ENCODE assay signal across 5 fruit fly cellular contexts in genomic region chr2L:865851-866250, dm6.
TF ChIP-seq lines count a peak whose summit lies in the region.

No protein-coding gene starts in this region.

- TF ChIP-seq CTCF in whole organism, embryonic (GFP tag; optimal IDR thresholded peaks at IDR 0.05; lab: Kevin White, UChicago), result peak; percentile 64

TF ChIP-seq in whole organism, adult, 20 proteins besides CTCF, POLR2A, EP300 and RAD21 (continues in another document):
- TF ChIP-seq CG11617 (GFP tag; optimal IDR thresholded peaks at IDR 0.05; lab: Kevin White, UChicago) (peak; percentile 95), Crg-1 (GFP tag; optimal IDR thresholded peaks at IDR 0.05; lab: Kevin White, UChicago) (peak; percentile 88), bab1 (GFP tag; optimal IDR thresholded peaks at IDR 0.05; lab: Kevin White, UChicago) (peak; percentile 98), pad (GFP tag; optimal IDR thresholded peaks at IDR 0.05; lab: Kevin White, UChicago) (peak; percentile 87), CG7101 (tag; optimal IDR thresholded peaks at IDR 0.05; lab: Kevin White, UChicago) (peak; percentile 97), CG12768 (GFP tag; optimal IDR thresholded peaks at IDR 0.05; lab: Kevin White, UChicago) (peak; percentile 97), Mnt (GFP tag; optimal IDR thresholded peaks at IDR 0.05; lab: Kevin White, UChicago) (peak; percentile 91), cnc (optimal IDR thresholded peaks at IDR 0.05; lab: Kevin White, UChicago) (no peak), kay (GFP tag; lab: Kevin White, UChicago; ENCODE audit: borderline replicate concordance) (no peak), Clk (GFP tag; optimal IDR thresholded peaks at IDR 0.05; lab: Kevin White, UChicago) (peak; percentile 95), cic (GFP tag; optimal IDR thresholded peaks at IDR 0.05; lab: Kevin White, UChicago) (peak; percentile 78), CG1620 (GFP tag; optimal IDR thresholded peaks at IDR 0.05; lab: Kevin White, UChicago) (peak; percentile 97), CG33017 (tag; optimal IDR thresholded peaks at IDR 0.05; lab: Kevin White, UChicago) (peak; percentile 97), CG5204 (GFP tag; optimal IDR thresholded peaks at IDR 0.05; lab: Kevin White, UChicago) (peak; percentile 95), toe (GFP tag; optimal IDR thresholded peaks at IDR 0.05; lab: Kevin White, UChicago) (peak; percentile 95), CG14711 (tag; optimal IDR thresholded peaks at IDR 0.05; lab: Kevin White, UChicago) (peak; percentile 92), CG7045 (GFP tag; optimal IDR thresholded peaks at IDR 0.05; lab: Kevin White, UChicago) (peak; percentile 96), Hr96 (GFP tag; optimal IDR thresholded peaks at IDR 0.05; lab: Kevin White, UChicago) (peak; percentile 96)

TF ChIP-seq in whole organism, embryonic, 481 proteins besides CTCF, POLR2A, EP300 and RAD21 (continues in another document):
- no peak for TF ChIP-seq Hr39 (optimal IDR thresholded peaks at IDR 0.05; lab: Kevin White, UChicago)
- peak; percentile 92 for TF ChIP-seq Ravus (GFP tag; IDR thresholded peaks at IDR 0.05; lab: Robert Waterston, UW)
- peak; percentile 94 for TF ChIP-seq CG13296 (GFP tag; optimal IDR thresholded peaks at IDR 0.05; lab: Kevin White, UChicago)
- TF ChIP-seq TFAM (GFP tag; optimal IDR thresholded peaks at IDR 0.05; lab: Kevin White, UChicago), result peak; percentile 85
- peak; percentile 95 for TF ChIP-seq NFAT (GFP tag; IDR thresholded peaks at IDR 0.05; lab: Robert Waterston, UW)
- peak; percentile 95 for TF ChIP-seq HLH3B (GFP tag; IDR thresholded peaks at IDR 0.05; lab: Robert Waterston, UW)
- peak; percentile 92 for TF ChIP-seq CG9215 (GFP tag; IDR thresholded peaks at IDR 0.05; lab: Robert Waterston, UW)
- peak; percentile 80 for TF ChIP-seq Myb (GFP tag; optimal IDR thresholded peaks at IDR 0.05; lab: Kevin White, UChicago)
- peak; percentile 94 for TF ChIP-seq CG12942 (GFP tag; optimal IDR thresholded peaks at IDR 0.05; lab: Kevin White, UChicago)
- TF ChIP-seq BtbVII (GFP tag; optimal IDR thresholded peaks at IDR 0.05; lab: Kevin White, UChicago), result peak; percentile 93
- TF ChIP-seq CG12071 (GFP tag; optimal IDR thresholded peaks at IDR 0.05; lab: Kevin White, UChicago), result peak; percentile 96
- TF ChIP-seq D19B (GFP tag; optimal IDR thresholded peaks at IDR 0.05; lab: Kevin White, UChicago), result peak; percentile 78
- TF ChIP-seq NK7.1 (GFP tag; optimal IDR thresholded peaks at IDR 0.05; lab: Kevin White, UChicago), result peak; percentile 93
- peak; percentile 95 for TF ChIP-seq zfh2 (GFP tag; optimal IDR thresholded peaks at IDR 0.05; lab: Kevin White, UChicago)
- TF ChIP-seq Atf6 (GFP tag; IDR thresholded peaks at IDR 0.05; lab: Robert Waterston, UW), result peak; percentile 95
- peak in 1 of 2 experiments; percentile 4 for TF ChIP-seq Dfd (GFP tag; optimal IDR thresholded peaks at IDR 0.05; lab: Kevin White, UChicago)
- peak; percentile 95 for TF ChIP-seq tin (GFP tag; optimal IDR thresholded peaks at IDR 0.05; lab: Kevin White, UChicago)
- TF ChIP-seq eve (GFP tag; optimal IDR thresholded peaks at IDR 0.05; lab: Kevin White, UChicago), result peak in 1 of 2 experiments; percentile 85

TF ChIP-seq in whole organism, prepupa, 60 proteins besides CTCF, POLR2A, EP300 and RAD21 (continues in another document):
- TF ChIP-seq CG32006 (GFP tag; optimal IDR thresholded peaks at IDR 0.05; lab: Kevin White, UChicago) (peak; percentile 97), Eip93F (GFP tag; optimal IDR thresholded peaks at IDR 0.05; lab: Kevin White, UChicago) (peak; percentile 93), CG16779 (tag; optimal IDR thresholded peaks at IDR 0.05; lab: Kevin White, UChicago) (peak; percentile 93), eg (GFP tag; IDR thresholded peaks at IDR 0.05; lab: Robert Waterston, UW) (peak; percentile 98), CG11762 (GFP tag; optimal IDR thresholded peaks at IDR 0.05; lab: Kevin White, UChicago; ENCODE audit: insufficient read depth) (peak; percentile 94), fd85E (GFP tag; optimal IDR thresholded peaks at IDR 0.05; lab: Kevin White, UChicago) (peak; percentile 90), CG6808 (GFP tag; optimal IDR thresholded peaks at IDR 0.05; lab: Kevin White, UChicago) (peak; percentile 92), ss (GFP tag; optimal IDR thresholded peaks at IDR 0.05; lab: Kevin White, UChicago) (peak; percentile 87 to 93), fd59A (GFP tag; optimal IDR thresholded peaks at IDR 0.05; lab: Kevin White, UChicago) (peak; percentile 92), pdm3 (GFP tag; optimal IDR thresholded peaks at IDR 0.05; lab: Kevin White, UChicago) (peak; percentile 98), net (GFP tag; optimal IDR thresholded peaks at IDR 0.05; lab: Kevin White, UChicago) (peak; percentile 98), CG8119 (GFP tag; IDR thresholded peaks at IDR 0.05; lab: Robert Waterston, UW) (peak; percentile 98), fkh (GFP tag; optimal IDR thresholded peaks at IDR 0.05; lab: Kevin White, UChicago) (peak; percentile 83), CG4318 (GFP tag; optimal IDR thresholded peaks at IDR 0.05; lab: Kevin White, UChicago) (peak; percentile 95), CG31627 (GFP tag; optimal IDR thresholded peaks at IDR 0.05; lab: Kevin White, UChicago) (peak; percentile 98), dsx (GFP tag; optimal IDR thresholded peaks at IDR 0.05; lab: Kevin White, UChicago; ENCODE audit: poor library complexity, severe bottlenecking) (peak; percentile 92), salr (GFP tag; optimal IDR thresholded peaks at IDR 0.05; lab: Kevin White, UChicago) (peak; percentile 93 to 95), cyc (GFP tag; optimal IDR thresholded peaks at IDR 0.05; lab: Kevin White, UChicago) (peak; percentile 97), CG1621 (tag; optimal IDR thresholded peaks at IDR 0.05; lab: Kevin White, UChicago) (peak; percentile 94)

TF ChIP-seq in whole organism, pupa, 21 proteins besides CTCF, POLR2A, EP300 and RAD21:
- TF ChIP-seq EcR (GFP tag; optimal IDR thresholded peaks at IDR 0.05; lab: Kevin White, UChicago), result peak; percentile 89
- peak; percentile 87 for TF ChIP-seq CG10348 (GFP tag; IDR thresholded peaks at IDR 0.05; lab: Robert Waterston, UW)
- TF ChIP-seq CG8301 (tag; optimal IDR thresholded peaks at IDR 0.05; lab: Kevin White, UChicago), result peak; percentile 93
- peak; percentile 97 for TF ChIP-seq rn (GFP tag; IDR thresholded peaks at IDR 0.05; lab: Robert Waterston, UW)
- peak; percentile 97 for TF ChIP-seq Pif1B (GFP tag; optimal IDR thresholded peaks at IDR 0.05; lab: Kevin White, UChicago)
- TF ChIP-seq D1 (tag; optimal IDR thresholded peaks at IDR 0.05; lab: Kevin White, UChicago), result no peak
- TF ChIP-seq CG14655 (GFP tag; optimal IDR thresholded peaks at IDR 0.05; lab: Kevin White, UChicago), result peak; percentile 96
- peak; percentile 85 for TF ChIP-seq CG13204 (GFP tag; optimal IDR thresholded peaks at IDR 0.05; lab: Kevin White, UChicago)
- peak; percentile 95 for TF ChIP-seq CG17806 (tag; optimal IDR thresholded peaks at IDR 0.05; lab: Kevin White, UChicago)
- peak; percentile 97 for TF ChIP-seq Snoo (tag; optimal IDR thresholded peaks at IDR 0.05; lab: Kevin White, UChicago)
- TF ChIP-seq CG9948 (tag; optimal IDR thresholded peaks at IDR 0.05; lab: Kevin White, UChicago), result peak; percentile 94
- peak; percentile 96 for TF ChIP-seq CG12605 (GFP tag; IDR thresholded peaks at IDR 0.05; lab: Robert Waterston, UW)
- TF ChIP-seq CG15710 (tag; optimal IDR thresholded peaks at IDR 0.05; lab: Kevin White, UChicago), result peak; percentile 95
- TF ChIP-seq Pif1A (GFP tag; optimal IDR thresholded peaks at IDR 0.05; lab: Kevin White, UChicago), result peak; percentile 98
- peak; percentile 92 for TF ChIP-seq gl (tag; optimal IDR thresholded peaks at IDR 0.05; lab: Kevin White, UChicago)
- TF ChIP-seq Ets98B (GFP tag; IDR thresholded peaks at IDR 0.05; lab: Robert Waterston, UW), result peak; percentile 98
- TF ChIP-seq CG32121 (GFP tag; IDR thresholded peaks at IDR 0.05; lab: Robert Waterston, UW), result peak; percentile 97
- TF ChIP-seq CG34367 (tag; optimal IDR thresholded peaks at IDR 0.05; lab: Kevin White, UChicago), result peak; percentile 95
- peak; percentile 98 for TF ChIP-seq CG4496 (GFP tag; IDR thresholded peaks at IDR 0.05; lab: Robert Waterston, UW)
- TF ChIP-seq fd96Ca (GFP tag; IDR thresholded peaks at IDR 0.05; lab: Robert Waterston, UW), result peak; percentile 98
- TF ChIP-seq CG8159 (tag; optimal IDR thresholded peaks at IDR 0.05; lab: Kevin White, UChicago), result peak; percentile 95

TF ChIP-seq in whole organism, wandering third instar larva, 38 proteins besides CTCF, POLR2A, EP300 and RAD21 (continues in another document):
- TF ChIP-seq CG9705 (GFP tag; optimal IDR thresholded peaks at IDR 0.05; lab: Kevin White, UChicago) (peak; percentile 95), psq (GFP tag; optimal IDR thresholded peaks at IDR 0.05; lab: Kevin White, UChicago) (peak; percentile 97), Hr78 (GFP tag; optimal IDR thresholded peaks at IDR 0.05; lab: Kevin White, UChicago) (no peak), brk (GFP tag; optimal IDR thresholded peaks at IDR 0.05; lab: Kevin White, UChicago) (peak; percentile 97), ey (GFP tag; optimal IDR thresholded peaks at IDR 0.05; lab: Kevin White, UChicago) (peak; percentile 99), HLH106 (tag; optimal IDR thresholded peaks at IDR 0.05; lab: Kevin White, UChicago) (peak; percentile 98), Jra (GFP tag; optimal IDR thresholded peaks at IDR 0.05; lab: Kevin White, UChicago) (peak; percentile 95), Abd-B (GFP tag; optimal IDR thresholded peaks at IDR 0.05; lab: Kevin White, UChicago) (no peak), Rel (GFP tag; optimal IDR thresholded peaks at IDR 0.05; lab: Kevin White, UChicago) (peak; percentile 93), Rel (tag; optimal IDR thresholded peaks at IDR 0.05; lab: Kevin White, UChicago) (peak; percentile 84), dmrt93B (GFP tag; optimal IDR thresholded peaks at IDR 0.05; lab: Kevin White, UChicago) (peak; percentile 93), Dfd (GFP tag; optimal IDR thresholded peaks at IDR 0.05; lab: Kevin White, UChicago) (no peak), Myc (optimal IDR thresholded peaks at IDR 0.05; lab: Kevin White, UChicago) (no peak), rgr (GFP tag; optimal IDR thresholded peaks at IDR 0.05; lab: Kevin White, UChicago) (peak; percentile 99), Hnf4 (GFP tag; optimal IDR thresholded peaks at IDR 0.05; lab: Kevin White, UChicago) (peak; percentile 99), jim (GFP tag; optimal IDR thresholded peaks at IDR 0.05; lab: Kevin White, UChicago) (peak; percentile 38), Hr83 (GFP tag; optimal IDR thresholded peaks at IDR 0.05; lab: Kevin White, UChicago; ENCODE audit: poor library complexity, severe bottlenecking) (peak; percentile 89), sv (GFP tag; optimal IDR thresholded peaks at IDR 0.05; lab: Kevin White, UChicago) (peak; percentile 96), Dif (GFP tag; optimal IDR thresholded peaks at IDR 0.05; lab: Kevin White, UChicago; ENCODE audit: partially characterized antibody) (no peak), OdsH (GFP tag; optimal IDR thresholded peaks at IDR 0.05; lab: Kevin White, UChicago) (peak; percentile 98), br (GFP tag; optimal IDR thresholded peaks at IDR 0.05; lab: Kevin White, UChicago) (peak; percentile 99), N (GFP tag; optimal IDR thresholded peaks at IDR 0.05; lab: Kevin White, UChicago) (no peak), sage (GFP tag; optimal IDR thresholded peaks at IDR 0.05; lab: Kevin White, UChicago) (peak; percentile 98)
